Worm (Caenorhabditis elegans) whole organism, L4 larva: Measurements from ENCODE around the gene sre-6.

ENCODE experiments used
- F26F4.8 ChIP-seq: fragments of 200-800 bp; sonication (Bioruptor generic); conservative IDR thresholded peaks from 2 replicates; pipeline ENCODE4 v1.3.6; 2022; ENCODE audit warnings: missing genetic modification characterization, missing compliant biosample characterization
- F37D6.2 ChIP-seq: sonication (generic microtip); optimal IDR thresholded peaks from 2 replicates; lab custom pipeline; 2016; ENCODE audit warnings: mild to moderate bottlenecking, missing genetic modification characterization, missing compliant biosample characterization
- R02D3.7 ChIP-seq: fragments of 150-350 bp; sonication (generic microtip); optimal IDR thresholded peaks from 3 replicates; lab custom pipeline; 2014; ENCODE audit warnings: missing biosample characterization, missing genetic modification characterization
- T26A8.4 ChIP-seq: fragments of 200-800 bp; sonication (Bioruptor generic); IDR thresholded peaks from 2 replicates; pipeline ENCODE4 v1.3.6; 2022; ENCODE audit warnings: missing genetic modification characterization, missing compliant biosample characterization
- Y48G9A.11 ChIP-seq: fragments of 200-800 bp; sonication (Bioruptor generic); IDR thresholded peaks from 2 replicates; pipeline ENCODE4 v1.3.6; 2022; ENCODE audit warnings: missing genetic modification reagents, missing genetic modification characterization, missing compliant biosample characterization
- Y5F2A.4 ChIP-seq: fragments of 200-800 bp; sonication (Bioruptor generic); optimal IDR thresholded peaks from 2 replicates; lab custom pipeline; 2018; ENCODE audit warnings: mild to moderate bottlenecking, missing genetic modification characterization, missing compliant biosample characterization
- aly-2 ChIP-seq: sonication (generic microtip); optimal IDR thresholded peaks from 2 replicates; lab custom pipeline; 2018; ENCODE audit warnings: missing biosample characterization, missing genetic modification characterization
- arid-1 ChIP-seq: fragments of 200-800 bp; sonication (Bioruptor generic); conservative IDR thresholded peaks from 2 replicates; pipeline ENCODE4 v1.3.6; 2022; ENCODE audit warnings: missing genetic modification reagents, missing genetic modification characterization, missing compliant biosample characterization
- attf-4 ChIP-seq: sonication (generic microtip); optimal IDR thresholded peaks from 3 replicates; lab custom pipeline; 2017; ENCODE audit warnings: missing biosample characterization, missing genetic modification characterization
- ceh-20 ChIP-seq: fragments of 200-800 bp; sonication (Bioruptor generic); IDR thresholded peaks from 2 replicates; pipeline ENCODE4 v1.3.6; 2022; ENCODE audit warnings: missing genetic modification reagents, missing genetic modification characterization, missing compliant biosample characterization
- ceh-32 ChIP-seq: sonication (generic microtip); optimal IDR thresholded peaks from 2 replicates; lab custom pipeline; 2016; ENCODE audit warnings: mild to moderate bottlenecking, missing genetic modification characterization, missing compliant biosample characterization; ENCODE audit not compliant: poor library complexity
- ctbp-1 ChIP-seq: fragments of 200-800 bp; sonication (Bioruptor generic); IDR thresholded peaks from 2 replicates; pipeline ENCODE4 v1.3.6; 2022; ENCODE audit warnings: missing genetic modification reagents, missing genetic modification characterization, missing compliant biosample characterization
- daf-12 ChIP-seq: fragments of 150-350 bp; optimal IDR thresholded peaks from 2 replicates; lab custom pipeline; 2014; ENCODE audit warnings: missing biosample characterization, missing genetic modification reagents, missing genetic modification characterization
- dpl-1 ChIP-seq: fragments of 150-350 bp; optimal IDR thresholded peaks from 2 replicates; lab custom pipeline; 2014; ENCODE audit warnings: missing biosample characterization, missing genetic modification reagents, missing genetic modification characterization
- duxl-1 ChIP-seq: sonication (generic microtip); optimal IDR thresholded peaks from 2 replicates; lab custom pipeline; 2016; ENCODE audit warnings: mild to moderate bottlenecking, missing genetic modification characterization, moderate library complexity, missing compliant biosample characterization; ENCODE audit not compliant: poor library complexity
- dve-1 ChIP-seq: sonication (generic microtip); optimal IDR thresholded peaks from 2 replicates; lab custom pipeline; 2017; ENCODE audit warnings: antibody characterized with exemption, mild to moderate bottlenecking, missing genetic modification characterization, missing compliant biosample characterization; ENCODE audit not compliant: insufficient read depth
- egl-27 ChIP-seq: sonication (generic microtip); optimal IDR thresholded peaks from 3 replicates; lab custom pipeline; 2017; ENCODE audit warnings: missing biosample characterization, missing genetic modification reagents, missing genetic modification characterization
- egl-43 ChIP-seq: fragments of 200-800 bp; sonication (Bioruptor generic); IDR thresholded peaks from 2 replicates; pipeline ENCODE4 v1.3.6; 2022; ENCODE audit warnings: missing genetic modification reagents, missing genetic modification characterization, missing compliant biosample characterization
- gei-8 ChIP-seq: fragments of 200-800 bp; sonication (Bioruptor generic); optimal IDR thresholded peaks from 2 replicates; lab custom pipeline; 2018; ENCODE audit warnings: mild to moderate bottlenecking, missing genetic modification characterization, missing compliant biosample characterization
- hif-1 ChIP-seq, 2 experiments: sonication (generic microtip); optimal IDR thresholded peaks; 2 replicates each; lab custom pipeline; 2016 to 2017; ENCODE audit warnings: missing compliant biosample characterization in 2 of 2, missing genetic modification characterization in 2 of 2, missing genetic modification reagents in 2 of 2, missing genotype in 2 of 2, mild to moderate bottlenecking in 1 of 2
- hlh-11 ChIP-seq: fragments of 200-800 bp; sonication (Bioruptor generic); optimal IDR thresholded peaks from 2 replicates; lab custom pipeline; 2018; ENCODE audit warnings: mild to moderate bottlenecking, missing genetic modification characterization, missing compliant biosample characterization
- hlh-30 ChIP-seq: sonication (generic microtip); optimal IDR thresholded peaks from 2 replicates; lab custom pipeline; 2017; ENCODE audit warnings: antibody characterized with exemption, mild to moderate bottlenecking, missing genetic modification characterization, missing compliant biosample characterization; ENCODE audit not compliant: insufficient read depth
- hmg-1.1 ChIP-seq: fragments of 200-800 bp; sonication (Bioruptor generic); IDR thresholded peaks from 2 replicates; pipeline ENCODE4 v1.3.6; 2022; ENCODE audit warnings: missing genetic modification reagents, missing genetic modification characterization, missing compliant biosample characterization
- lsy-2 ChIP-seq, 2 experiments: fragments of 150-350 bp in 1 of 2; sonication (generic microtip) in 1 of 2; optimal IDR thresholded peaks; 2 replicates each; lab custom pipeline; 2014 to 2017; ENCODE audit warnings: missing biosample characterization in 2 of 2, missing genetic modification characterization in 2 of 2
- mdl-1 ChIP-seq, 2 experiments: fragments of 150-350 bp in 1 of 2; sonication (generic microtip) in 1 of 2; optimal IDR thresholded peaks; 2 replicates each; lab custom pipeline; 2014 to 2017; ENCODE audit warnings: missing biosample characterization in 2 of 2, missing genetic modification characterization in 2 of 2
- mep-1 ChIP-seq: fragments of 150-350 bp; sonication (generic microtip); optimal IDR thresholded peaks from 3 replicates; lab custom pipeline; 2014; ENCODE audit warnings: missing biosample characterization, missing genetic modification characterization
- mes-2 ChIP-seq: sonication (generic microtip); optimal IDR thresholded peaks from 2 replicates; lab custom pipeline; 2016; ENCODE audit warnings: missing genotype, mild to moderate bottlenecking, missing genetic modification characterization, missing compliant biosample characterization; ENCODE audit not compliant: poor library complexity, severe bottlenecking
- nhr-10 ChIP-seq: fragments of 150-350 bp; optimal IDR thresholded peaks from 2 replicates; lab custom pipeline; 2014; ENCODE audit warnings: missing biosample characterization, missing genetic modification characterization
- nhr-28 ChIP-seq: fragments of 150-350 bp; optimal IDR thresholded peaks from 2 replicates; lab custom pipeline; 2014; ENCODE audit warnings: missing biosample characterization, missing genetic modification characterization
- nhr-48 ChIP-seq: sonication (generic microtip); optimal IDR thresholded peaks from 2 replicates; lab custom pipeline; 2016; ENCODE audit warnings: mild to moderate bottlenecking, missing genetic modification characterization, missing compliant biosample characterization
- nhr-76 ChIP-seq: fragments of 150-350 bp; optimal IDR thresholded peaks from 2 replicates; lab custom pipeline; 2014; ENCODE audit warnings: missing biosample characterization, missing genetic modification characterization
- nhr-77 ChIP-seq: fragments of 150-350 bp; optimal IDR thresholded peaks from 2 replicates; lab custom pipeline; 2014; ENCODE audit warnings: missing biosample characterization, missing genetic modification characterization
- pha-4 ChIP-seq, 2 experiments: fragments of 150-350 bp in 1 of 2; fragments of 200-800 bp in 1 of 2; sonication (Bioruptor generic) in 1 of 2; IDR thresholded peaks in 1 of 2; optimal IDR thresholded peaks in 1 of 2; 2 replicates each; pipeline versions ENCODE4 v1.3.6 to Lab custom; 2014 to 2022; ENCODE audit warnings: missing genetic modification characterization in 2 of 2, missing genetic modification reagents in 2 of 2, missing biosample characterization in 1 of 2, missing compliant biosample characterization in 1 of 2
- saeg-2 ChIP-seq: fragments of 200-800 bp; sonication (Bioruptor generic); IDR thresholded peaks from 2 replicates; pipeline ENCODE4 v1.3.6; 2022; ENCODE audit warnings: missing genetic modification reagents, missing genetic modification characterization, missing compliant biosample characterization
- sdz-12 ChIP-seq: fragments of 200-800 bp; sonication (Bioruptor generic); optimal IDR thresholded peaks from 2 replicates; lab custom pipeline; 2018; ENCODE audit warnings: mild to moderate bottlenecking, missing genetic modification characterization, missing compliant biosample characterization
- snpc-1.2 ChIP-seq: fragments of 200-800 bp; sonication (Bioruptor generic); IDR thresholded peaks from 2 replicates; pipeline ENCODE4 v1.3.6; 2022; ENCODE audit warnings: missing genetic modification reagents, missing genetic modification characterization, missing compliant biosample characterization
- snpc-4 ChIP-seq: fragments of 150-350 bp; optimal IDR thresholded peaks from 2 replicates; lab custom pipeline; 2014; ENCODE audit warnings: missing biosample characterization, missing genetic modification characterization
- unc-62 ChIP-seq, 3 experiments: fragments of 150-350 bp in 1 of 3; sonication (generic microtip); optimal IDR thresholded peaks in 2 of 3; peaks in 1 of 3; 1 replicate in 1 of 3; 2 replicates in 2 of 3; lab custom pipeline; 2014 to 2017; ENCODE audit warnings: missing biosample characterization in 3 of 3, missing genetic modification characterization in 3 of 3, missing genetic modification reagents in 3 of 3, missing genotype in 1 of 3
- vab-7 ChIP-seq: fragments of 200-800 bp; sonication (Bioruptor generic); IDR thresholded peaks from 2 replicates; pipeline ENCODE4 v1.3.6; 2022; ENCODE audit warnings: missing genetic modification reagents, missing genetic modification characterization, missing compliant biosample characterization
- zag-1 ChIP-seq: fragments of 150-350 bp; optimal IDR thresholded peaks from 2 replicates; lab custom pipeline; 2014; ENCODE audit warnings: missing biosample characterization, missing genetic modification characterization
- zfp-3 ChIP-seq: fragments of 200-800 bp; sonication (Bioruptor generic); conservative IDR thresholded peaks from 2 replicates; pipeline ENCODE4 v1.3.6; 2022; ENCODE audit warnings: missing genetic modification reagents, missing genetic modification characterization, missing compliant biosample characterization
- zip-11 ChIP-seq: fragments of 200-800 bp; sonication (Bioruptor generic); IDR thresholded peaks from 2 replicates; pipeline ENCODE4 v1.3.6; 2022; ENCODE audit warnings: missing genetic modification characterization, missing compliant biosample characterization
- ztf-11 ChIP-seq: fragments of 150-350 bp; optimal IDR thresholded peaks from 2 replicates; lab custom pipeline; 2014; ENCODE audit warnings: missing biosample characterization, missing genetic modification characterization

Gene sre-6

DNA sequence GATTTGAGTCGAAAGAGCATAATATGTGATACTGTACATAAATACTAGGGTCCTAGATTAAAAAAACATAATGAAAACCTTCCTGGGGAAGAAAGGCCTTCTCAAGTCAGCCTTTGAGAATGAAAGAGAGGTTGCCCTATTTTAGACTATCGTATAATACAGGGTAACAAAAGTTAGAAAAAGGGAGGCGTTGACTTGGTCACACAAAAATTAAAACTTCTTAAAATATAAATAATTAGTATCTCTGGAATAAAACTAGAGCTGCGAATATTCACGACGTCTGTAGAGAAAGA is 50.0 kb downstream of the sre-6 start:
- TF ChIP-seq ceh-32 (tag; lab: Kevin White, UChicago): no peak
- TF ChIP-seq nhr-77 (tag; lab: Kevin White, UChicago): peak; percentile 28
- no peak for TF ChIP-seq nhr-76 (tag; lab: Kevin White, UChicago)
- TF ChIP-seq nhr-28 (tag; lab: Kevin White, UChicago): peak; percentile 3
- TF ChIP-seq mep-1 (tag; lab: Kevin White, UChicago): peak; percentile 40
- TF ChIP-seq R02D3.7 (tag; lab: Kevin White, UChicago): no peak
- no peak for TF ChIP-seq egl-43 (GFP tag; lab: Robert Waterston, UW)
- no peak for TF ChIP-seq mes-2 (tag; lab: Kevin White, UChicago)
- no peak for TF ChIP-seq duxl-1 (tag; lab: Kevin White, UChicago)
- TF ChIP-seq zip-11 (GFP tag; lab: Robert Waterston, UW): no peak
- TF ChIP-seq pha-4 (GFP tag; IDR thresholded peaks at IDR 0.05; lab: Robert Waterston, UW): peak; percentile 51; the same call in 1 of the 2 replicates
- TF ChIP-seq pha-4 (tag; optimal IDR thresholded peaks at IDR 0.05; lab: Kevin White, UChicago): no peak
- 0 out of 2 replicates have a peak, but pooled peaks have one; percentile 6 for TF ChIP-seq zfp-3
- TF ChIP-seq nhr-10 (tag; lab: Kevin White, UChicago): peak; percentile 61
- TF ChIP-seq unc-62 (GFP tag; optimal IDR thresholded peaks at IDR 0.05 in 1 of 2; lab: Kevin White, UChicago): peak in 1 of 2 experiments; percentile 66
- TF ChIP-seq unc-62 (tag; optimal IDR thresholded peaks at IDR 0.05; lab: Kevin White, UChicago): no peak
- peak in 1 of 2 experiments; percentile 22 for TF ChIP-seq lsy-2 (tag; optimal IDR thresholded peaks at IDR 0.05; lab: Kevin White, UChicago)
- TF ChIP-seq gei-8: no peak
- peak; percentile 30 for TF ChIP-seq aly-2 (tag; lab: Kevin White, UChicago)
- no peak for TF ChIP-seq F26F4.8 (GFP tag; lab: Robert Waterston, UW)
- TF ChIP-seq dve-1 (tag; lab: Kevin White, UChicago): peak; percentile 7
- no peak for TF ChIP-seq mdl-1 (tag; optimal IDR thresholded peaks at IDR 0.05; lab: Kevin White, UChicago)
- TF ChIP-seq snpc-1.2 (GFP tag; lab: Robert Waterston, UW): no peak
- no peak for TF ChIP-seq vab-7 (GFP tag; lab: Robert Waterston, UW)

ce11 chrV:10711829-10712607 is 50.6 kb downstream of the sre-6 start:
- TF ChIP-seq daf-12 (no peak), zag-1 (peak; percentile 36), ztf-11 (tag; lab: Kevin White, UChicago) (no peak), arid-1 (GFP tag; lab: Robert Waterston, UW) (0 out of 2 replicates have a peak, but pooled peaks have one; percentile 54), hlh-30 (tag; lab: Kevin White, UChicago) (no peak), Y5F2A.4 (peak; percentile 31), F37D6.2 (tag; lab: Kevin White, UChicago) (peak; percentile 18), ctbp-1 (GFP tag; lab: Robert Waterston, UW) (no peak), mdl-1 (tag; optimal IDR thresholded peaks at IDR 0.05; lab: Kevin White, UChicago) (no peak), nhr-10 (tag; lab: Kevin White, UChicago) (no peak), dve-1 (tag; lab: Kevin White, UChicago) (no peak), zip-11 (GFP tag; lab: Robert Waterston, UW) (0 out of 2 replicates have a peak, but pooled peaks have one; percentile 23), nhr-48 (tag; lab: Kevin White, UChicago) (no peak), hlh-11 (tag; lab: Kevin White, UChicago) (no peak), egl-27 (tag; lab: Kevin White, UChicago) (no peak), hmg-1.1 (no peak), mep-1 (tag; lab: Kevin White, UChicago) (peak; percentile 47), saeg-2 (GFP tag; lab: Robert Waterston, UW) (peak; percentile 46; the same call in 1 of the 2 replicates), snpc-4 (no peak), lsy-2 (tag; optimal IDR thresholded peaks at IDR 0.05; lab: Kevin White, UChicago) (no peak), sdz-12 (peak; percentile 4), hif-1 (tag; optimal IDR thresholded peaks at IDR 0.05; lab: Kevin White, UChicago) (peak in 1 of 2 experiments; percentile 12), egl-43 (GFP tag; lab: Robert Waterston, UW) (0 out of 2 replicates have a peak, but pooled peaks have one; percentile 21), unc-62 (GFP tag; optimal IDR thresholded peaks at IDR 0.05 in 1 of 2; lab: Kevin White, UChicago) (peak in 1 of 2 experiments; percentile 98), unc-62 (tag; optimal IDR thresholded peaks at IDR 0.05; lab: Kevin White, UChicago) (no peak), vab-7 (GFP tag; lab: Robert Waterston, UW) (0 out of 2 replicates have a peak, but pooled peaks have one; percentile 35), F26F4.8 (GFP tag; lab: Robert Waterston, UW) (no peak), Y48G9A.11 (peak; percentile 26; the same call in 1 of the 2 replicates), dpl-1 (no peak), ceh-20 (GFP tag; lab: Robert Waterston, UW) (no peak), attf-4 (tag; lab: Kevin White, UChicago) (no peak), zfp-3 (0 out of 2 replicates have a peak, but pooled peaks have one; percentile 47), T26A8.4 (peak; percentile 21; the same call in 1 of the 2 replicates)
